Worm (Caenorhabditis elegans): ENCODE results near the gene Y37D8A.5.
A peak's percentile ranks its signal among the peaks of the same experiment; 100 is the strongest.

Gene Y37D8A.5

ce11 chrIII:12874606-12875066 is 19.3 kb upstream of the Y37D8A.5 start, which contains the start of the genes mrg-1 and spcs-2:
mrg-1 (minus strand) TSS chrIII:12874656.
spcs-2 (plus strand) TSS chrIII:12875031.
- TF ChIP-seq nhr-111 (GFP tag; optimal IDR thresholded peaks at IDR 0.05) (no peak), mdt-29 (GFP tag; IDR thresholded peaks at IDR 0.05) (no peak), dmd-9 (GFP tag; IDR thresholded peaks at IDR 0.05) (peak; percentile 73), tag-97 (GFP tag; IDR thresholded peaks at IDR 0.05) (no peak), hmg-1.1 (GFP tag; IDR thresholded peaks at IDR 0.05) (peak; percentile 83), rbr-2 (tag; optimal IDR thresholded peaks at IDR 0.05) (peak; percentile 87), ama-1 (optimal IDR thresholded peaks at IDR 0.05) (no peak), php-3 (GFP tag; IDR thresholded peaks at IDR 0.05) (peak; percentile 32; the same call in 1 of the 2 replicates), zag-1 (tag; optimal IDR thresholded peaks at IDR 0.05) (peak; percentile 11), saeg-2 (GFP tag; IDR thresholded peaks at IDR 0.05) (no peak), madf-5 (GFP tag; IDR thresholded peaks at IDR 0.05) (0 out of 4 replicates have a peak, but pooled peaks of 1 of the 2 experiments have one; percentile 39), Y48G9A.11 (GFP tag; IDR thresholded peaks at IDR 0.05) (peak; percentile 74), nhr-6 (tag; optimal IDR thresholded peaks at IDR 0.05) (peak; percentile 74), mep-1 (tag; optimal IDR thresholded peaks at IDR 0.05) (peak; percentile 96), lin-38 (GFP tag; IDR thresholded peaks at IDR 0.05) (peak; percentile 88), dpl-1 (GFP tag; optimal IDR thresholded peaks at IDR 0.05) (peak; percentile 88), ztf-7 (tag; optimal IDR thresholded peaks at IDR 0.05) (peak; percentile 44), madf-9 (GFP tag; conservative IDR thresholded peaks at IDR 0.05) (peak; percentile 64), ceh-20 (GFP tag; IDR thresholded peaks at IDR 0.05) (peak; percentile 74), ctbp-1 (GFP tag; IDR thresholded peaks at IDR 0.05) (peak; percentile 75), vab-7 (GFP tag; IDR thresholded peaks at IDR 0.05) (peak; percentile 79), aha-1 (tag) (peak; percentile 98), T26A8.4 (GFP tag; IDR thresholded peaks at IDR 0.05) (peak; percentile 88), egl-43 (GFP tag; IDR thresholded peaks at IDR 0.05) (peak; percentile 72; the same call in 1 of the 2 replicates), spr-3 (GFP tag; optimal IDR thresholded peaks at IDR 0.05) (peak; percentile 35), skn-1 (tag; optimal IDR thresholded peaks at IDR 0.05) (no peak), daf-12 (tag; optimal IDR thresholded peaks at IDR 0.05) (no peak), ztf-11 (tag; optimal IDR thresholded peaks at IDR 0.05) (no peak), nhr-41 (GFP tag; IDR thresholded peaks at IDR 0.05) (no peak), lin-15B (tag; optimal IDR thresholded peaks at IDR 0.05) (peak; percentile 59), nhr-28 (tag; optimal IDR thresholded peaks at IDR 0.05) (peak; percentile 51), duxl-1 (tag; optimal IDR thresholded peaks at IDR 0.05; ENCODE audit: poor library complexity) (peak; percentile 75), mdl-1 (tag; optimal IDR thresholded peaks at IDR 0.05) (peak in 1 of 2 experiments; percentile 47), R02D3.7 (tag; optimal IDR thresholded peaks at IDR 0.05) (peak; percentile 3), jun-1 (tag; optimal IDR thresholded peaks at IDR 0.05) (peak; percentile 49), lin-13 (GFP tag; optimal IDR thresholded peaks at IDR 0.05) (peak; percentile 95), pha-4 (GFP tag; IDR thresholded peaks at IDR 0.05) (peak; percentile 84), pha-4 (tag; optimal IDR thresholded peaks at IDR 0.05) (peak; percentile 29), nhr-77 (tag; optimal IDR thresholded peaks at IDR 0.05) (peak; percentile 61), nhr-10 (tag; optimal IDR thresholded peaks at IDR 0.05) (no peak), arid-1 (GFP tag; conservative IDR thresholded peaks at IDR 0.05) (peak; percentile 88), hlh-11 (tag; optimal IDR thresholded peaks at IDR 0.05) (peak; percentile 70), lim-7 (GFP tag; IDR thresholded peaks at IDR 0.05) (0 out of 2 replicates have a peak, but pooled peaks have one; percentile 52), unc-62 (GFP tag; optimal IDR thresholded peaks at IDR 0.05 in 1 of 2) (peak in 1 of 2 experiments; percentile 98), unc-62 (tag; optimal IDR thresholded peaks at IDR 0.05) (no peak), nhr-42 (GFP tag; IDR thresholded peaks at IDR 0.05) (peak; percentile 67), zfp-2 (tag; optimal IDR thresholded peaks at IDR 0.05) (peak; percentile 24), nhr-11 (tag; optimal IDR thresholded peaks at IDR 0.05) (peak; percentile 35), hlh-30 (tag; optimal IDR thresholded peaks at IDR 0.05; ENCODE audit: insufficient read depth) (peak; percentile 77), F49E8.2 (tag; optimal IDR thresholded peaks at IDR 0.05; ENCODE audit: borderline replicate concordance) (peak; percentile 60), ceh-28 (tag; optimal IDR thresholded peaks at IDR 0.05) (peak; percentile 47), nhr-48 (tag; optimal IDR thresholded peaks at IDR 0.05) (peak; percentile 1)

All from whole organism, L4 larva.